Fruit fly (Drosophila melanogaster) whole organism, embryonic: ENCODE data around the gene CG17029.

Experiments
- ATbp ChIP-seq: fragments of 200-800 bp; sonication (Bioruptor generic); optimal IDR thresholded peaks from 2 replicates; lab custom pipeline; 2017; ENCODE audit warnings: missing biosample characterization, mild to moderate bottlenecking, missing genetic modification characterization, missing genetic modification reagents
- Abd-B ChIP-seq: fragments of 200-800 bp; sonication (Bioruptor generic); optimal IDR thresholded peaks from 2 replicates; lab custom pipeline; 2018; ENCODE audit warnings: missing biosample characterization, mild to moderate bottlenecking, missing genetic modification characterization, moderate library complexity
- B-H2 ChIP-seq: fragments of 200-800 bp; sonication (Bioruptor generic); optimal IDR thresholded peaks from 2 replicates; lab custom pipeline; 2018; ENCODE audit warnings: missing biosample characterization, mild to moderate bottlenecking, missing genetic modification characterization
- Blimp-1 ChIP-seq: fragments of 200-800 bp; sonication (Bioruptor generic); optimal IDR thresholded peaks from 3 replicates; lab custom pipeline; 2018; ENCODE audit warnings: missing biosample characterization, missing genetic modification characterization, mild to moderate bottlenecking, moderate library complexity, missing genetic modification reagents
- BtbVII ChIP-seq: fragments of 200-800 bp; sonication (Bioruptor generic); optimal IDR thresholded peaks from 3 replicates; lab custom pipeline; 2017; ENCODE audit warnings: missing biosample characterization, mild to moderate bottlenecking, missing genetic modification characterization
- CG10209 ChIP-seq: fragments of 200-800 bp; sonication (Bioruptor generic); optimal IDR thresholded peaks from 3 replicates; lab custom pipeline; 2017; ENCODE audit warnings: missing biosample characterization, mild to moderate bottlenecking, missing genetic modification characterization, missing genetic modification reagents
- CG12769 ChIP-seq: fragments of 200-800 bp; sonication (Bioruptor generic); optimal IDR thresholded peaks from 2 replicates; lab custom pipeline; 2019; ENCODE audit warnings: missing biosample characterization, mild to moderate bottlenecking, missing genetic modification characterization, moderate library complexity
- CG15011 ChIP-seq: fragments of 200-800 bp; sonication (Bioruptor generic); optimal IDR thresholded peaks from 3 replicates; lab custom pipeline; 2018; ENCODE audit warnings: missing biosample characterization, mild to moderate bottlenecking, missing genetic modification characterization
- CG15073 ChIP-seq: fragments of 200-800 bp; sonication (Bioruptor generic); optimal IDR thresholded peaks from 2 replicates; lab custom pipeline; 2016; ENCODE audit warnings: missing biosample characterization, missing genetic modification characterization
- CG16815 ChIP-seq: fragments of 200-800 bp; sonication (Bioruptor generic); optimal IDR thresholded peaks from 3 replicates; lab custom pipeline; 2017; ENCODE audit warnings: missing biosample characterization, mild to moderate bottlenecking, missing genetic modification characterization
- CG17328 ChIP-seq: fragments of 200-800 bp; sonication (Bioruptor generic); IDR thresholded peaks from 2 replicates; pipeline ENCODE4 v1.3.6; 2022; ENCODE audit warnings: missing biosample characterization, missing genetic modification characterization
- CG17568 ChIP-seq: fragments of 200-800 bp; sonication (Bioruptor generic); optimal IDR thresholded peaks from 2 replicates; lab custom pipeline; 2018; ENCODE audit warnings: missing biosample characterization, mild to moderate bottlenecking, missing genetic modification characterization, moderate library complexity
- CG1792 ChIP-seq: fragments of 200-800 bp; sonication (Bioruptor generic); optimal IDR thresholded peaks from 2 replicates; lab custom pipeline; 2016; ENCODE audit warnings: missing biosample characterization, missing genetic modification characterization
- CG2120 ChIP-seq: fragments of 200-800 bp; sonication (Bioruptor generic); optimal IDR thresholded peaks from 3 replicates; lab custom pipeline; 2016; ENCODE audit warnings: missing biosample characterization, missing genetic modification characterization
- CG3726 ChIP-seq: fragments of 200-800 bp; sonication (Bioruptor generic); IDR thresholded peaks from 3 replicates; pipeline ENCODE4, ENCODE4 v1.3.6; 2022; ENCODE audit warnings: missing biosample characterization, missing genetic modification characterization
- CG3838 ChIP-seq: fragments of 200-800 bp; sonication (Bioruptor generic); optimal IDR thresholded peaks from 3 replicates; lab custom pipeline; 2016; ENCODE audit warnings: missing biosample characterization, missing genetic modification characterization
- CG43689 ChIP-seq: fragments of 200-800 bp; sonication (Bioruptor generic); IDR thresholded peaks from 2 replicates; pipeline ENCODE4 v1.3.6; 2022; ENCODE audit warnings: missing biosample characterization, missing genetic modification characterization
- CG4404 ChIP-seq: fragments of 200-800 bp; sonication (Bioruptor generic); IDR thresholded peaks from 2 replicates; pipeline ENCODE4 v1.3.6; 2022; ENCODE audit warnings: missing biosample characterization, missing genetic modification characterization
- CG6272 ChIP-seq: fragments of 200-800 bp; sonication (Bioruptor generic); IDR thresholded peaks from 2 replicates; pipeline ENCODE4 v1.3.6; 2022; ENCODE audit warnings: missing biosample characterization, missing genetic modification characterization
- CG6654 ChIP-seq: fragments of 200-800 bp; sonication (Bioruptor generic); optimal IDR thresholded peaks from 2 replicates; lab custom pipeline; 2017; ENCODE audit warnings: missing biosample characterization, mild to moderate bottlenecking, missing genetic modification characterization
- CG8281 ChIP-seq: fragments of 200-800 bp; sonication (Bioruptor generic); optimal IDR thresholded peaks from 2 replicates; lab custom pipeline; 2018; ENCODE audit warnings: missing biosample characterization, mild to moderate bottlenecking, missing genetic modification characterization, moderate library complexity
- CG9215 ChIP-seq: fragments of 200-800 bp; sonication (Bioruptor generic); IDR thresholded peaks from 2 replicates; pipeline ENCODE4 v1.3.6; 2022; ENCODE audit warnings: missing biosample characterization, missing genetic modification characterization
- Drgx ChIP-seq: fragments of 200-800 bp; sonication (Bioruptor generic); IDR thresholded peaks from 2 replicates; pipeline ENCODE4 v1.3.6; 2022; ENCODE audit warnings: missing biosample characterization, missing genetic modification characterization
- Eip74EF ChIP-seq, 2 experiments: fragments of 200-800 bp in 1 of 2; fragments of >200 bp in 1 of 2; sonication (Bioruptor generic) in 1 of 2; optimal IDR thresholded peaks; 2 replicates each; lab custom pipeline; 2017 to 2019; ENCODE audit warnings: missing biosample characterization in 2 of 2, missing genetic modification characterization in 2 of 2, mild to moderate bottlenecking in 1 of 2, moderate library complexity in 1 of 2
- Ets65A ChIP-seq: fragments of 200-800 bp; sonication (Bioruptor generic); peaks from one replicate; lab custom pipeline; 2016; ENCODE audit warnings: missing biosample characterization, missing genetic modification characterization
- MBD-R2 ChIP-seq: fragments of 200-800 bp; sonication (Bioruptor generic); IDR thresholded peaks from 2 replicates; pipeline ENCODE4 v1.3.6; 2022; ENCODE audit warnings: missing biosample characterization, missing genetic modification characterization
- Med ChIP-seq: fragments of 200-800 bp; sonication (Bioruptor generic); peaks from one replicate; lab custom pipeline; 2016; ENCODE audit warnings: missing biosample characterization, missing genetic modification characterization, mild to moderate bottlenecking, inconsistent platforms, moderate library complexity
- Rfx ChIP-seq: fragments of 200-800 bp; sonication (Bioruptor generic); IDR thresholded peaks from 2 replicates; pipeline ENCODE4 v1.3.6; 2022; ENCODE audit warnings: missing biosample characterization, missing genetic modification characterization
- Trl ChIP-seq, 3 experiments: fragments of >200 bp in 2 of 3; fragments of 200-800 bp in 1 of 3; sonication (Bioruptor generic) in 1 of 3; optimal IDR thresholded peaks; 2 replicates in 1 of 3; 3 replicates in 2 of 3; lab custom pipeline; 2016 to 2017; ENCODE audit warnings: missing biosample characterization in 1 of 3, missing genetic modification characterization in 1 of 3
- YL-1 ChIP-seq: fragments of 200-800 bp; sonication (Bioruptor generic); optimal IDR thresholded peaks from 3 replicates; lab custom pipeline; 2017; ENCODE audit warnings: missing biosample characterization, mild to moderate bottlenecking, missing genetic modification characterization
- abd-A ChIP-seq: fragments of 200-800 bp; sonication (Bioruptor generic); optimal IDR thresholded peaks from 3 replicates; lab custom pipeline; 2019; ENCODE audit warnings: missing biosample characterization, mild to moderate bottlenecking, missing genetic modification characterization, moderate library complexity
- aop ChIP-seq: fragments of 200-800 bp; sonication (Bioruptor generic); IDR thresholded peaks from 2 replicates; pipeline ENCODE4 v1.3.6; 2022; ENCODE audit warnings: missing biosample characterization, missing genetic modification characterization
- bsh ChIP-seq, 2 experiments: fragments of 200-800 bp; sonication (Bioruptor generic); optimal IDR thresholded peaks; 2 replicates each; lab custom pipeline; 2017 to 2018; ENCODE audit warnings: mild to moderate bottlenecking in 2 of 2, missing biosample characterization in 2 of 2, missing genetic modification characterization in 2 of 2, moderate library complexity in 1 of 2
- caup ChIP-seq: fragments of 200-800 bp; sonication (Bioruptor generic); optimal IDR thresholded peaks from 3 replicates; lab custom pipeline; 2017; ENCODE audit warnings: missing biosample characterization, mild to moderate bottlenecking, missing genetic modification characterization, moderate library complexity; ENCODE audit not compliant: severe bottlenecking
- dm ChIP-seq: fragments of 200-800 bp; sonication (Bioruptor generic); optimal IDR thresholded peaks from 3 replicates; lab custom pipeline; 2016; ENCODE audit warnings: missing biosample characterization, missing genetic modification characterization
- fd102C ChIP-seq: fragments of 200-800 bp; sonication (Bioruptor generic); optimal IDR thresholded peaks from 2 replicates; lab custom pipeline; 2018; ENCODE audit warnings: missing biosample characterization, mild to moderate bottlenecking, missing genetic modification characterization, moderate library complexity
- gro ChIP-seq: fragments of 200-800 bp; sonication (Bioruptor generic); optimal IDR thresholded peaks from 2 replicates; lab custom pipeline; 2016; ENCODE audit warnings: missing biosample characterization, missing genetic modification characterization
- gsb-n ChIP-seq: fragments of 200-800 bp; sonication (Bioruptor generic); optimal IDR thresholded peaks from 3 replicates; lab custom pipeline; 2018; ENCODE audit warnings: missing biosample characterization, mild to moderate bottlenecking, missing genetic modification characterization
- hth ChIP-seq: fragments of >200 bp; optimal IDR thresholded peaks from 2 replicates; lab custom pipeline; 2017; ENCODE audit warnings: inconsistent platforms
- kni ChIP-seq: fragments of 200-800 bp; sonication (Bioruptor generic); optimal IDR thresholded peaks from 3 replicates; lab custom pipeline; 2017; ENCODE audit warnings: mild to moderate bottlenecking, missing biosample characterization, missing genetic modification reagents, missing genetic modification characterization
- lilli ChIP-seq: fragments of 200-800 bp; sonication (Bioruptor generic); optimal IDR thresholded peaks from 3 replicates; lab custom pipeline; 2016; ENCODE audit warnings: missing biosample characterization, missing genetic modification characterization
- mam ChIP-seq: fragments of 200-800 bp; sonication (Bioruptor generic); optimal IDR thresholded peaks from 3 replicates; lab custom pipeline; 2016; ENCODE audit warnings: missing biosample characterization, missing genetic modification characterization
- nerfin-1 ChIP-seq: fragments of 200-800 bp; sonication (Bioruptor generic); optimal IDR thresholded peaks from 3 replicates; lab custom pipeline; 2019; ENCODE audit warnings: missing biosample characterization, mild to moderate bottlenecking, missing genetic modification characterization, moderate library complexity
- oc ChIP-seq: fragments of 200-800 bp; sonication (Bioruptor generic); optimal IDR thresholded peaks from 2 replicates; lab custom pipeline; 2018; ENCODE audit warnings: missing biosample characterization, mild to moderate bottlenecking, missing genetic modification characterization, moderate library complexity
- odd ChIP-seq: fragments of 200-800 bp; sonication (Bioruptor generic); optimal IDR thresholded peaks from 2 replicates; lab custom pipeline; 2017; ENCODE audit warnings: missing biosample characterization, mild to moderate bottlenecking, missing genetic modification characterization
- otp ChIP-seq: fragments of 200-800 bp; sonication (Bioruptor generic); IDR thresholded peaks from 3 replicates; pipeline ENCODE4, ENCODE4 v1.3.6; 2022; ENCODE audit warnings: missing biosample characterization, missing genetic modification characterization
- pb ChIP-seq: fragments of 200-800 bp; sonication (Bioruptor generic); optimal IDR thresholded peaks from 3 replicates; lab custom pipeline; 2016; ENCODE audit warnings: missing biosample characterization, missing genetic modification characterization
- ro ChIP-seq: fragments of 200-800 bp; sonication (Bioruptor generic); IDR thresholded peaks from 2 replicates; pipeline ENCODE4 v1.3.6; 2022; ENCODE audit warnings: missing biosample characterization, missing genetic modification characterization
- sd ChIP-seq: fragments of 200-800 bp; sonication (Bioruptor generic); optimal IDR thresholded peaks from 3 replicates; lab custom pipeline; 2018; ENCODE audit warnings: missing biosample characterization, mild to moderate bottlenecking, missing genetic modification characterization, moderate library complexity
- tll ChIP-seq, 2 experiments: fragments of 200-800 bp in 1 of 2; fragments of >200 bp in 1 of 2; sonication (Bioruptor generic) in 1 of 2; optimal IDR thresholded peaks; 2 replicates each; lab custom pipeline; 2017 to 2019; ENCODE audit warnings: missing biosample characterization in 2 of 2, missing genetic modification characterization in 2 of 2, mild to moderate bottlenecking in 1 of 2, moderate library complexity in 1 of 2

The CG17029 gene

dm6 chr3L:16002116-16002716, 25.5 kb downstream of the CG17029 start (continued):
- peak; percentile 28 for TF ChIP-seq oc
- TF ChIP-seq aop (GFP tag; lab: Robert Waterston, UW), result no peak
- TF ChIP-seq CG3726 (GFP tag; lab: Robert Waterston, UW), result no peak
- TF ChIP-seq CG6272 (GFP tag; lab: Robert Waterston, UW), result no peak
- no peak for TF ChIP-seq ro (GFP tag; lab: Robert Waterston, UW)
- no peak for TF ChIP-seq kni (GFP tag; lab: Kevin White, UChicago)
- no peak for TF ChIP-seq CG4404 (GFP tag; lab: Robert Waterston, UW)
- TF ChIP-seq MBD-R2 (GFP tag; lab: Robert Waterston, UW), result no peak
- TF ChIP-seq lilli (GFP tag; lab: Kevin White, UChicago), result peak; percentile 1
- TF ChIP-seq abd-A (tag; lab: Kevin White, UChicago), result peak; percentile 14
- no peak for TF ChIP-seq hth (lab: Kevin White, UChicago)
- no peak for TF ChIP-seq CG12769
- no peak for TF ChIP-seq Abd-B
- no peak for TF ChIP-seq pb
- TF ChIP-seq otp (GFP tag; lab: Robert Waterston, UW), result no peak
- TF ChIP-seq Eip74EF (GFP tag; optimal IDR thresholded peaks at IDR 0.05; lab: Kevin White, UChicago), result no peak
- TF ChIP-seq CG16815, result no peak
- no peak for TF ChIP-seq CG43689 (GFP tag; lab: Robert Waterston, UW)
- peak; percentile 72 for TF ChIP-seq Med (GFP tag; lab: Kevin White, UChicago)
- no peak for TF ChIP-seq gsb-n
- TF ChIP-seq tll (GFP tag; optimal IDR thresholded peaks at IDR 0.05; lab: Kevin White, UChicago), result no peak
- TF ChIP-seq CG15011 (GFP tag; lab: Kevin White, UChicago), result no peak
- TF ChIP-seq bsh (GFP tag; optimal IDR thresholded peaks at IDR 0.05; lab: Kevin White, UChicago), result peak in 1 of 2 experiments; percentile 78
- TF ChIP-seq Rfx (GFP tag; lab: Robert Waterston, UW), result 0 out of 2 replicates have a peak, but pooled peaks have one; percentile 14
- no peak for TF ChIP-seq odd (GFP tag; lab: Kevin White, UChicago)
- no peak for TF ChIP-seq mam (GFP tag; lab: Kevin White, UChicago)
- TF ChIP-seq CG17328, result no peak
- peak; percentile 29; the same call in 1 of the 2 replicates for TF ChIP-seq Drgx (GFP tag; lab: Robert Waterston, UW)
- peak; percentile 61 for TF ChIP-seq BtbVII (GFP tag; lab: Kevin White, UChicago)
- TF ChIP-seq B-H2 (GFP tag; lab: Kevin White, UChicago), result peak; percentile 32
- no peak for TF ChIP-seq caup
- TF ChIP-seq fd102C, result no peak
- peak; percentile 98 for TF ChIP-seq CG8281 (tag; lab: Kevin White, UChicago)
- peak; percentile 8 for TF ChIP-seq CG2120 (GFP tag; lab: Kevin White, UChicago)
- TF ChIP-seq Blimp-1, result no peak
- TF ChIP-seq CG3838, result no peak
- no peak for TF ChIP-seq YL-1
- peak in 1 of 2 experiments; percentile 18 for TF ChIP-seq Trl (optimal IDR thresholded peaks at IDR 0.05; lab: Kevin White, UChicago)
- no peak for TF ChIP-seq Trl (GFP tag; optimal IDR thresholded peaks at IDR 0.05; lab: Kevin White, UChicago)
- no peak for TF ChIP-seq CG17568
- TF ChIP-seq sd (tag; lab: Kevin White, UChicago), result peak; percentile 6
- no peak for TF ChIP-seq CG1792 (GFP tag; lab: Kevin White, UChicago)
- no peak for TF ChIP-seq Ets65A
- TF ChIP-seq dm, result no peak
- no peak for TF ChIP-seq ATbp
- no peak for TF ChIP-seq gro (GFP tag; lab: Kevin White, UChicago)
- no peak for TF ChIP-seq CG6654 (GFP tag; lab: Kevin White, UChicago)
- no peak for TF ChIP-seq CG9215 (GFP tag; lab: Robert Waterston, UW)
- no peak for TF ChIP-seq nerfin-1 (tag; lab: Kevin White, UChicago)
- TF ChIP-seq CG10209 (GFP tag; lab: Kevin White, UChicago), result no peak
- no peak for TF ChIP-seq CG15073 (GFP tag; lab: Kevin White, UChicago)
